Worm (Caenorhabditis elegans) whole organism, late embryonic: ENCODE data around the gene srx-118.

ENCODE experiments used
- lin-11 ChIP-seq: fragments of 200-800 bp; sonication (Bioruptor generic); optimal IDR thresholded peaks from 2 replicates; lab custom pipeline; 2018; ENCODE audit warnings: mild to moderate bottlenecking, missing genetic modification characterization, missing compliant biosample characterization
- sox-4 ChIP-seq: sonication (generic microtip); optimal IDR thresholded peaks from 2 replicates; lab custom pipeline; 2017; ENCODE audit warnings: mild to moderate bottlenecking, missing genetic modification characterization, inconsistent platforms, missing compliant biosample characterization

ce11 chrII:12572760-12573159 is 47.1 kb downstream of the srx-118 start, which contains the start of gene Y38E10A.35:
- TF ChIP-seq sox-4 (tag; lab: Kevin White, UChicago) (no peak), lin-11 (no peak)
